Fruit fly (Drosophila melanogaster) whole organism, prepupa: ENCODE measurements around the gene CG17197.

Source experiments
- Blimp-1 ChIP-seq: fragments of 200-800 bp; sonication (Bioruptor generic); optimal IDR thresholded peaks from 3 replicates; lab custom pipeline; 2017; ENCODE audit warnings: missing biosample characterization, missing genetic modification characterization, mild to moderate bottlenecking, moderate library complexity, missing genetic modification reagents
- CG10631 ChIP-seq: fragments of 200-800 bp; sonication (Bioruptor generic); optimal IDR thresholded peaks from 2 replicates; lab custom pipeline; 2016; ENCODE audit warnings: missing biosample characterization, missing genetic modification characterization
- CG10669 ChIP-seq: fragments of 200-800 bp; sonication (Bioruptor generic); optimal IDR thresholded peaks from 3 replicates; lab custom pipeline; 2018; ENCODE audit warnings: missing biosample characterization, mild to moderate bottlenecking, missing genetic modification characterization, moderate library complexity
- CG11294 ChIP-seq: fragments of 200-800 bp; sonication (Bioruptor generic); IDR thresholded peaks from 2 replicates; pipeline ENCODE4 v1.3.6; 2022; ENCODE audit warnings: missing biosample characterization, missing genetic modification characterization
- CG11762 ChIP-seq: fragments of 200-800 bp; sonication (Bioruptor generic); optimal IDR thresholded peaks from 3 replicates; lab custom pipeline; 2016; ENCODE audit warnings: missing biosample characterization, missing genetic modification characterization; ENCODE audit not compliant: insufficient read depth
- CG15336 ChIP-seq: fragments of 200-800 bp; sonication (Bioruptor generic); IDR thresholded peaks from 2 replicates; pipeline ENCODE4 v1.3.6; 2022; ENCODE audit warnings: missing biosample characterization, missing genetic modification characterization
- CG6163 ChIP-seq: fragments of 200-800 bp; sonication (Bioruptor generic); IDR thresholded peaks from 3 replicates; pipeline ENCODE4 v1.3.6; 2022; ENCODE audit warnings: missing biosample characterization, missing genetic modification characterization
- CG6276 ChIP-seq: fragments of 200-800 bp; sonication (Bioruptor generic); optimal IDR thresholded peaks from 2 replicates; lab custom pipeline; 2017; ENCODE audit warnings: missing biosample characterization, mild to moderate bottlenecking, missing genetic modification characterization
- CG6792 ChIP-seq: fragments of 200-800 bp; sonication (Bioruptor generic); optimal IDR thresholded peaks from 3 replicates; lab custom pipeline; 2016; ENCODE audit warnings: missing biosample characterization, missing genetic modification characterization
- CG6808 ChIP-seq: fragments of 200-800 bp; sonication (Bioruptor generic); optimal IDR thresholded peaks from 3 replicates; lab custom pipeline; 2017; ENCODE audit warnings: missing biosample characterization, missing genetic modification characterization, mild to moderate bottlenecking, moderate library complexity, missing genetic modification reagents
- CG6854 ChIP-seq: fragments of 200-800 bp; sonication (Bioruptor generic); optimal IDR thresholded peaks from 2 replicates; lab custom pipeline; 2017; ENCODE audit warnings: missing biosample characterization, mild to moderate bottlenecking, missing genetic modification characterization
- CG8119 ChIP-seq: fragments of 200-800 bp; sonication (Bioruptor generic); IDR thresholded peaks from 3 replicates; pipeline ENCODE4 v1.3.6; 2022; ENCODE audit warnings: missing biosample characterization, missing genetic modification characterization
- CG8319 ChIP-seq: fragments of 200-800 bp; sonication (Bioruptor generic); optimal IDR thresholded peaks from 3 replicates; lab custom pipeline; 2016; ENCODE audit warnings: missing biosample characterization, missing genetic modification characterization
- CG8632 ChIP-seq: fragments of 200-800 bp; sonication (Bioruptor generic); optimal IDR thresholded peaks from 3 replicates; lab custom pipeline; 2016; ENCODE audit warnings: missing biosample characterization, missing genetic modification characterization
- CG9139 ChIP-seq: fragments of 200-800 bp; sonication (Bioruptor generic); optimal IDR thresholded peaks from 3 replicates; lab custom pipeline; 2017; ENCODE audit warnings: missing biosample characterization, mild to moderate bottlenecking, missing genetic modification characterization
- Eip75B ChIP-seq: fragments of 200-800 bp; sonication (Bioruptor generic); optimal IDR thresholded peaks from 3 replicates; lab custom pipeline; 2016; ENCODE audit warnings: missing biosample characterization, missing genetic modification characterization
- Eip78C ChIP-seq: fragments of 200-800 bp; sonication (Bioruptor generic); peaks from one replicate; lab custom pipeline; 2016; ENCODE audit warnings: missing biosample characterization, missing genetic modification characterization
- Hr38 ChIP-seq: sonication (Bioruptor generic); optimal IDR thresholded peaks from 2 replicates; lab custom pipeline; 2016; ENCODE audit warnings: missing biosample characterization, missing genetic modification characterization
- Hr4 ChIP-seq: fragments of 200-800 bp; sonication (Bioruptor generic); optimal IDR thresholded peaks from 3 replicates; lab custom pipeline; 2016; ENCODE audit warnings: missing biosample characterization, missing genetic modification characterization
- Lpt ChIP-seq: fragments of 200-800 bp; sonication (Bioruptor generic); optimal IDR thresholded peaks from 3 replicates; lab custom pipeline; 2016; ENCODE audit warnings: missing biosample characterization, missing genetic modification characterization
- OdsH ChIP-seq: fragments of 200-800 bp; sonication (Bioruptor generic); optimal IDR thresholded peaks from 3 replicates; lab custom pipeline; 2016; ENCODE audit warnings: missing biosample characterization, missing genetic modification characterization
- Sox102F ChIP-seq: fragments of 200-800 bp; sonication (Bioruptor generic); optimal IDR thresholded peaks from 2 replicates; lab custom pipeline; 2016; ENCODE audit warnings: missing biosample characterization, mild to moderate bottlenecking, missing genetic modification characterization
- cyc ChIP-seq: fragments of 200-800 bp; sonication (Bioruptor generic); optimal IDR thresholded peaks from 3 replicates; lab custom pipeline; 2016; ENCODE audit warnings: missing biosample characterization, missing genetic modification characterization
- dac ChIP-seq: fragments of 200-800 bp; sonication (Bioruptor generic); optimal IDR thresholded peaks from 2 replicates; lab custom pipeline; 2017; ENCODE audit warnings: missing biosample characterization, mild to moderate bottlenecking, missing genetic modification characterization
- dsx ChIP-seq: fragments of 200-800 bp; optimal IDR thresholded peaks from 3 replicates; lab custom pipeline; 2019; ENCODE audit warnings: missing biosample characterization, mild to moderate bottlenecking, missing genetic modification characterization, moderate library complexity; ENCODE audit not compliant: poor library complexity, severe bottlenecking
- esn ChIP-seq: fragments of 200-800 bp; sonication (Bioruptor generic); optimal IDR thresholded peaks from 2 replicates; lab custom pipeline; 2016; ENCODE audit warnings: missing biosample characterization, mild to moderate bottlenecking, missing genetic modification characterization, moderate library complexity
- fd59A ChIP-seq: fragments of 200-800 bp; sonication (Bioruptor generic); optimal IDR thresholded peaks from 2 replicates; lab custom pipeline; 2017; ENCODE audit warnings: missing biosample characterization, mild to moderate bottlenecking, missing genetic modification characterization, missing genetic modification reagents
- fd85E ChIP-seq: fragments of 200-800 bp; sonication (Bioruptor generic); optimal IDR thresholded peaks from 3 replicates; lab custom pipeline; 2016; ENCODE audit warnings: missing biosample characterization, missing genetic modification characterization
- net ChIP-seq: fragments of 200-800 bp; sonication (Bioruptor generic); optimal IDR thresholded peaks from 3 replicates; lab custom pipeline; 2016; ENCODE audit warnings: missing biosample characterization, missing genetic modification characterization
- pdm3 ChIP-seq: fragments of 200-800 bp; sonication (Bioruptor generic); optimal IDR thresholded peaks from 3 replicates; lab custom pipeline; 2016; ENCODE audit warnings: missing biosample characterization, missing genetic modification characterization
- ss ChIP-seq, 2 experiments: fragments of 200-800 bp; sonication (Bioruptor generic); optimal IDR thresholded peaks; 2 replicates in 1 of 2; 3 replicates in 1 of 2; lab custom pipeline; 2017 to 2018; ENCODE audit warnings: mild to moderate bottlenecking in 2 of 2, missing biosample characterization in 2 of 2, missing genetic modification characterization in 2 of 2, moderate library complexity in 1 of 2
- svp ChIP-seq: fragments of 200-800 bp; sonication (Bioruptor generic); peaks from one replicate; lab custom pipeline; 2016; ENCODE audit warnings: missing biosample characterization, missing genetic modification characterization
- topi ChIP-seq: fragments of 200-800 bp; sonication (Bioruptor generic); optimal IDR thresholded peaks from 3 replicates; lab custom pipeline; 2016; ENCODE audit warnings: missing biosample characterization, missing genetic modification characterization

CG17197 gene

DNA sequence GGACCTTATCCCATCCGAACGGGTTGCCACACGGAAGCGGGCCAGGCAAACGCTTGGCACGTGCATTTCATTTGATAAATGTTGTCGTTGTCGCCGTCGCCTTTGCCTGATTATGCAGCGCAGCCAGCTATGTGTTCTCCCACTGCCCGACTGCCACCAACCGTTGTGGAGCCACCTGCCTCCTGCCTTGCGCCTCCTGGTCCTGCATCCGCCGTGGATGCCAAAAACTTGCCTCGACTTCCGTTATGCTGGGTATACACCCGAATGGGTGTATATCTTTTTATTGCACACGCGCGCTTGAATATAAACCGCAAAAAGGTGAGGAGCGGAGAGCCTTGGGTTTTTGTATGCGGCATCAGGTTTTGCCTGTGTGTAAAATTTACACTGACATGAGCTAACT is 16.6 kb upstream of the CG17197 start:
- no peak for TF ChIP-seq CG9139 (GFP tag; lab: Kevin White, UChicago)
- TF ChIP-seq CG11294: no peak
- no peak for TF ChIP-seq Eip78C (GFP tag; lab: Kevin White, UChicago)
- no peak for TF ChIP-seq Hr4 (GFP tag; lab: Kevin White, UChicago)
- no peak for TF ChIP-seq Blimp-1 (GFP tag; lab: Kevin White, UChicago)
- TF ChIP-seq CG6163: no peak
- TF ChIP-seq pdm3: no peak
- no peak for TF ChIP-seq topi (GFP tag; lab: Kevin White, UChicago)
- no peak for TF ChIP-seq Hr38 (GFP tag; lab: Kevin White, UChicago)
- TF ChIP-seq, all 60 proteins: peak for 0

DNA sequence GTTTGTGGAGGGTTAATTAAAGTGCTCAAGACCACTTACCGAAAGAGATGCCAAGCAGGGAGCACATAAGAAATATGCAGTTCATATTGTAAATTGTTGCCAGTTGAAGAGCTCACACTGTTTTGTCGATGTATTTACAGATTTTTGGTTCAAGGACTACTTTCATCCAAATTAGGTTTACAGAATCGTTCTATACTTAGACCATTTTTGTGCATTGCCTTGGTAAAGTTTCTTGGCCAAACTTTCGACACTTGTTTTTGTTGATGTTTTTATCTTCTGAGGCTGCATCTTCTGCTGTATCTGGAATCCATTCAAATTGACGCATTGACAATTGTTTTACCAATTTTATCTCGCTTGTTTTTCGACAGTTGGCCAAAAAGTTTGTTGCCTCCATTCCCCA is 15.2 kb upstream of the CG17197 start, which contains the start of gene CG31093:
TSS of gene CG31093 (minus strand) at position 101 of the 400 bp plus-strand sequence.
- TF ChIP-seq CG6163: no peak
- TF ChIP-seq CG8319 (GFP tag; lab: Kevin White, UChicago): no peak
- TF ChIP-seq Sox102F (GFP tag; lab: Kevin White, UChicago): no peak
- no peak for TF ChIP-seq dac (GFP tag; lab: Kevin White, UChicago)

DNA sequence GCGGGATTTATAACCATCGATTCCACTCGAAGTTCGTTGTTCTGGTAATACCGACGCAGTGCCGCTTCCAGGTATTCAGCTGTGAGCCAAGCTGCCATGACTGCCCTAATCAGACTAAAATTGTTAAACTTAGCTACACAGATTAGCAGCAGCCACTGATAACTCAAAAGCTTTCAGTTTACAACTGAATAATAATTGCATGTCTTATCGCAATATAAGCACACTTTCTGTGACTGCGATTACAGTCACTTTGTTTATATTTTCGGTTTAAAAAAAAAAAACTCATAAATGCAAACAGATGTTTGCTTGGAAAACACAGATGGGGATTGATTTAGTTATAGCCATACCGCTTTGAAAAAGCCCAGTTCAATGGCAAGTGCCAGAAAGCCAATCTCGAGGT is 14.2 kb upstream of the CG17197 start, which contains the start of gene CG31380:
TSS of gene CG31380 (minus strand) at position 101 of the 400 bp plus-strand sequence.
- TF ChIP-seq CG10631 (GFP tag; lab: Kevin White, UChicago): no peak
- TF ChIP-seq net (GFP tag; lab: Kevin White, UChicago): no peak
- TF ChIP-seq CG6854: no peak
- no peak for TF ChIP-seq Lpt (GFP tag; lab: Kevin White, UChicago)
- TF ChIP-seq CG11294: no peak
- TF ChIP-seq esn: no peak
- TF ChIP-seq CG11762 (GFP tag; lab: Kevin White, UChicago): no peak

DNA sequence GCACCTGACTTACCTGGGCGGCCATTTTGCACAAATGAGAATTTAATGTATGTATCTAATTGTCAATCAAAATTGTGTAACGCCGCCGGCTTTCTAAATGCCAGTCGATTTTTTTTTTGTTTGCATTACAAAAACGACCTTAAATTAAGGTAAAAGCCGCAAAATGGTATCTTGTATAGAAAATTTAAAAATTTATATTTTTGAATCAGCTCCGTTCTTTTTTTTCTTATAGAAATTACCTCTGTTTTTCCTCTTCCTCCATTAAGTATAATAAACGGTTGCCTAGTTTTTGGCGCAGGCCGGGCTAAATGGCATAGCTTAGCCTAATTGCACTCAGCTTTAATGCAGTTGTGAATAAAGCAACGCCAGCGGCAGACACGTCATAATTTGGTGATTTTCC is 12.0 kb upstream of the CG17197 start, which contains the start of gene CG4960:
TSS of gene CG4960 (minus strand) at position 101 of the 400 bp plus-strand sequence.
- TF ChIP-seq CG6163: no peak
- no peak for TF ChIP-seq OdsH (GFP tag; lab: Kevin White, UChicago)
- TF ChIP-seq Hr4 (GFP tag; lab: Kevin White, UChicago): no peak
- no peak for TF ChIP-seq svp (GFP tag; lab: Kevin White, UChicago)
- no peak for TF ChIP-seq CG8632 (GFP tag; lab: Kevin White, UChicago)
- no peak for TF ChIP-seq CG15336
- no peak for TF ChIP-seq CG8119
- TF ChIP-seq dac (GFP tag; lab: Kevin White, UChicago): no peak
- no peak for TF ChIP-seq fd85E
- TF ChIP-seq topi (GFP tag; lab: Kevin White, UChicago): no peak

DNA sequence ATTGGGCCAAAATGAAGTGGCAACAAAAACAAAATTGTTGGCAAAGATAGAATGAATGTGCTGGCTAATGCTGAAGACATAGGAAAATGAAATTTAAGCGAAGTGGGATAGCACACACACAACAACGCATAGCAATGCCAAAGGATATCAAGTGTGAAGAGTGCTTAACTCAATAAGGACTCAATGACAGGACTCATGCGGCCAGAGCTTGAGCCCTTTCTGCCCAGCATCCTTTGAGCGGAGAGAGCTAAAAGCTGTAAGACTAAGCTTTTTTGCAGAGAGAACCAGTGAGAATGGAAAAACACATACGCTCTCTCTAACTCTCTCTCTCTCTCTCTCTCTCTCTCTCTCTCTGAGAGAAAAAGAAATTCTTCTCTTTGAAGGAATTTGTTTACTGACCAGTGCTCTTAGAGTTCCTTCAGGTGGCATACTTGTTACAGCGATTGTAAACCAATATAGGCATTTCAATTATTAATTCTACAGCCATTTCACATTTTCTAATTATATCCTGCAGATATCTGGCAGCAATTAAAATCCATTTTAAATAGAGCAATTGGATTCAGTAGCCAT is 7.8 kb upstream of the CG17197 start:
- TF ChIP-seq Eip75B (GFP tag; lab: Kevin White, UChicago) (no peak), Blimp-1 (GFP tag; lab: Kevin White, UChicago) (no peak), dsx (GFP tag; lab: Kevin White, UChicago) (no peak), fd85E (no peak), ss (GFP tag; optimal IDR thresholded peaks at IDR 0.05; lab: Kevin White, UChicago) (no peak), Eip78C (GFP tag; lab: Kevin White, UChicago) (no peak), cyc (no peak)
- TF ChIP-seq, all 60 proteins: peak for 0

DNA sequence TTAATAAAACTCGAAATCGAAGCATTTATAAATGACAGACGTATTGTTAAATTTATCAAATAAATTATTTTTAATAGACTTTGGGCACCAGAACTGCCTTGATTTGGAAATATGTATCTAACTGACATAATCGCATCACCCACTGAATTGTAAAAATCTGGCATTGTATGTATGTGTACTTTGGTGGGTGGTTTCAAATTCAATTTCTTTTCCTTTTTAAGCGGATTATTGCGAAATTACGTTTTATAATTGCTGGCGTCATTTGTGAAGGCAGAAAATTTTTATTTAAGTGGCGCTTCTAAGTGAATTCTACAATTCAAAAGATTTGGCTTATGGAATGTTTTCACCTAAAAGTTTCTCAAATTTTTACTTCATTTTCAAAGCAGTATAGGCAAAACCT is 3.0 kb upstream of the CG17197 start, which contains the start of gene CG4956:
TSS of gene CG4956 (minus strand) at position 101 of the 400 bp plus-strand sequence.
- TF ChIP-seq CG15336 (no peak), CG6792 (no peak), CG6276 (GFP tag; lab: Kevin White, UChicago) (no peak), CG10669 (GFP tag; lab: Kevin White, UChicago) (no peak), esn (no peak), fd59A (GFP tag; lab: Kevin White, UChicago) (no peak), CG6808 (GFP tag; lab: Kevin White, UChicago) (no peak)
